Worm (Caenorhabditis elegans) whole organism, L3 larva: Measurements from ENCODE around the gene F38B2.3.

Source experiments
- ceh-16 ChIP-seq: sonication (generic microtip); optimal IDR thresholded peaks from 2 replicates; lab custom pipeline; 2017; ENCODE audit warnings: missing biosample characterization, missing genetic modification characterization
- ceh-82 ChIP-seq: fragments of 150-350 bp; optimal IDR thresholded peaks from 2 replicates; lab custom pipeline; 2014; ENCODE audit warnings: missing biosample characterization, missing genetic modification characterization
- daf-12 ChIP-seq: fragments of 150-350 bp; optimal IDR thresholded peaks from 2 replicates; lab custom pipeline; 2014; ENCODE audit warnings: missing biosample characterization, missing genetic modification reagents, missing genetic modification characterization
- elt-2 ChIP-seq: sonication (generic microtip); optimal IDR thresholded peaks from 2 replicates; lab custom pipeline; 2016; ENCODE audit warnings: missing genetic modification reagents, mild to moderate bottlenecking, missing genetic modification characterization, missing compliant biosample characterization
- jun-1 ChIP-seq: fragments of 150-350 bp; optimal IDR thresholded peaks from 2 replicates; lab custom pipeline; 2014; ENCODE audit warnings: missing biosample characterization, missing genetic modification reagents, missing genetic modification characterization
- lin-39 ChIP-seq: fragments of 150-350 bp; optimal IDR thresholded peaks from 2 replicates; lab custom pipeline; 2018; ENCODE audit warnings: missing biosample characterization, missing genetic modification reagents, missing genetic modification characterization
- nfya-1 ChIP-seq: sonication (generic microtip); optimal IDR thresholded peaks from 2 replicates; lab custom pipeline; 2017; ENCODE audit warnings: missing genetic modification characterization, mild to moderate bottlenecking, missing compliant biosample characterization, antibody characterized with exemption, moderate library complexity; ENCODE audit not compliant: insufficient read depth
- nhr-67 ChIP-seq: fragments of 150-350 bp; optimal IDR thresholded peaks from 2 replicates; lab custom pipeline; 2014; ENCODE audit warnings: missing biosample characterization, missing genetic modification characterization
- nhr-76 ChIP-seq: fragments of 150-350 bp; sonication (generic microtip); optimal IDR thresholded peaks from 5 replicates; lab custom pipeline; 2014; ENCODE audit warnings: missing biosample characterization, missing genetic modification characterization
- nhr-77 ChIP-seq: fragments of 150-350 bp; optimal IDR thresholded peaks from 2 replicates; lab custom pipeline; 2014; ENCODE audit warnings: missing biosample characterization, missing genetic modification characterization
- pha-4 ChIP-seq: fragments of 150-350 bp; optimal IDR thresholded peaks from 2 replicates; lab custom pipeline; 2014; ENCODE audit warnings: missing biosample characterization, missing genetic modification reagents, missing genetic modification characterization
- pqm-1 ChIP-seq: fragments of 150-350 bp; optimal IDR thresholded peaks from 2 replicates; lab custom pipeline; 2017; ENCODE audit warnings: missing biosample characterization, missing genetic modification characterization, inconsistent platforms
- sea-2 ChIP-seq: fragments of 150-350 bp; sonication (generic microtip); optimal IDR thresholded peaks from 4 replicates; lab custom pipeline; 2014; ENCODE audit warnings: missing biosample characterization, missing genetic modification reagents, missing genetic modification characterization
- snpc-4 ChIP-seq: fragments of 150-350 bp; optimal IDR thresholded peaks from 2 replicates; lab custom pipeline; 2014; ENCODE audit warnings: missing biosample characterization, missing genetic modification characterization

DNA sequence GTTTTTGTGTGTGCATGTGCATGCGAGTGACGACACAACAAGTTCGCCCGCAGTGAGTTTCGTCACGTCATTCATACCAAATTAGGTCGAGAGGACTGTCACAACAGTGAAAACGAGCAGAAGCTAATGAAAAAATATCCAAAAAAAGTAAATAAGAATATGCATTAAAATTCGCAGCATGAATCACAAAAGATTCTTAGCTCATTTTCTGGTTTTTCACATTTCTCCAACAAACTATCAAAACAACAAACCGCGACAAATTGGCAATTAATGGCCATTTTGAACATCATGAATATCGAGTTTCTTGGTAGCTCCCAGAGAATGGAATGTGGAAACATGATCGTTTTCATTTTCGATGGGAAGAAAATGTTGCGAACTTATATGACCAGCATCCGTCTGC, 42.5 kb downstream of the F38B2.3 start:
- no peak for TF ChIP-seq pqm-1
- TF ChIP-seq nfya-1 (tag; lab: Kevin White, UChicago), result no peak
- TF ChIP-seq snpc-4 (tag; lab: Kevin White, UChicago), result no peak
- TF ChIP-seq nhr-67 (tag; lab: Kevin White, UChicago), result no peak
- no peak for TF ChIP-seq daf-12 (tag; lab: Kevin White, UChicago)
- TF ChIP-seq nhr-77 (tag; lab: Kevin White, UChicago), result no peak
- TF ChIP-seq ceh-16, result no peak
- TF ChIP-seq sea-2, result no peak
- TF ChIP-seq jun-1 (tag; lab: Kevin White, UChicago), result no peak
- TF ChIP-seq ceh-82 (tag; lab: Kevin White, UChicago), result no peak
- no peak for TF ChIP-seq pha-4
- TF ChIP-seq lin-39 (tag; lab: Kevin White, UChicago), result no peak
- TF ChIP-seq nhr-76 (tag; lab: Kevin White, UChicago), result no peak
- no peak for TF ChIP-seq elt-2 (tag; lab: Kevin White, UChicago)
